Worm (Caenorhabditis elegans): ENCODE data around the gene K10D2.5.

K10D2.5 gene

ce11 chrIII:5139768-5140167 is 32.8 kb upstream of the K10D2.5 start:
- TF ChIP-seq madf-3 (GFP tag; IDR thresholded peaks at IDR 0.05) (no peak), ceh-40 (GFP tag; IDR thresholded peaks at IDR 0.05) (no peak), efl-1 (GFP tag; optimal IDR thresholded peaks at IDR 0.05) (no peak), sea-2 (GFP tag; IDR thresholded peaks at IDR 0.05) (no peak), T26A5.8 (tag; optimal IDR thresholded peaks at IDR 0.05) (no peak), egl-44 (GFP tag; IDR thresholded peaks at IDR 0.05) (no peak), bed-1 (GFP tag; IDR thresholded peaks at IDR 0.05) (no peak), dpff-1 (tag; optimal IDR thresholded peaks at IDR 0.05) (no peak), athp-1 (tag; optimal IDR thresholded peaks at IDR 0.05) (no peak), aptf-3 (GFP tag; IDR thresholded peaks at IDR 0.05) (no peak), F23B12.7 (tag; optimal IDR thresholded peaks at IDR 0.05; ENCODE audit: insufficient read depth) (no peak), F52B5.7 (tag; optimal IDR thresholded peaks at IDR 0.05) (no peak), F57C9.4 (tag; optimal IDR thresholded peaks at IDR 0.05) (no peak), zfh-2 (GFP tag; conservative IDR thresholded peaks at IDR 0.05) (no peak), hlh-12 (tag; optimal IDR thresholded peaks at IDR 0.05) (no peak), nhr-80 (tag; optimal IDR thresholded peaks at IDR 0.05) (no peak), unc-62 (GFP tag; optimal IDR thresholded peaks at IDR 0.05) (no peak)

ce11 chrIII:5140559-5140958 is 32.0 kb upstream of the K10D2.5 start:
- TF ChIP-seq akir-1 (GFP tag; optimal IDR thresholded peaks at IDR 0.05) (no peak), F39B2.1 (GFP tag; IDR thresholded peaks at IDR 0.05) (no peak), fkh-3 (tag; optimal IDR thresholded peaks at IDR 0.05) (no peak), ztf-6 (GFP tag; IDR thresholded peaks at IDR 0.05) (no peak), pha-4 (tag; optimal IDR thresholded peaks at IDR 0.05) (no peak), him-1 (tag; optimal IDR thresholded peaks at IDR 0.05) (no peak), F57A8.1 (GFP tag; optimal IDR thresholded peaks at IDR 0.05) (no peak), D2030.7 (GFP tag; IDR thresholded peaks at IDR 0.05) (no peak), chd-7 (tag; optimal IDR thresholded peaks at IDR 0.05) (no peak), K12H6.12 (tag; optimal IDR thresholded peaks at IDR 0.05) (peak; percentile 11), egl-18 (GFP tag; IDR thresholded peaks at IDR 0.05) (no peak), snpc-1.3 (tag; optimal IDR thresholded peaks at IDR 0.05; ENCODE audit: insufficient read depth) (no peak), lsy-27 (tag; optimal IDR thresholded peaks at IDR 0.05; ENCODE audit: borderline replicate concordance, insufficient read depth) (no peak), tbp1 (GFP tag; optimal IDR thresholded peaks at IDR 0.05) (no peak), hlh-26 (GFP tag; conservative IDR thresholded peaks at IDR 0.05) (no peak), nhr-80 (tag; optimal IDR thresholded peaks at IDR 0.05) (peak; percentile 66)

- TF ChIP-seq unc-62 (GFP tag; optimal IDR thresholded peaks at IDR 0.05), result peak; percentile 5
- no peak for TF ChIP-seq madf-6 (GFP tag; IDR thresholded peaks at IDR 0.05)
- TF ChIP-seq D2030.7 (GFP tag; IDR thresholded peaks at IDR 0.05), result no peak
- TF ChIP-seq nhr-80 (tag; optimal IDR thresholded peaks at IDR 0.05), result peak; percentile 63
- no peak for TF ChIP-seq cebp-1 (GFP tag; IDR thresholded peaks at IDR 0.05)
- TF ChIP-seq cebp-1 (tag; optimal IDR thresholded peaks at IDR 0.05), result no peak
- TF ChIP-seq F37B4.10 (GFP tag; IDR thresholded peaks at IDR 0.05), result 0 out of 2 replicates have a peak, but pooled peaks have one; percentile 12
- no peak for TF ChIP-seq gei-17 (GFP tag; optimal IDR thresholded peaks at IDR 0.05)
Observed at ce11 chrIII:5141935-5142334, 30.6 kb upstream of the K10D2.5 start.

Data from whole organism, young adult.